Worm (Caenorhabditis elegans) whole organism, young adult: Measurements from ENCODE around the gene tbce-1.

Experiments
- B0261.1 ChIP-seq: sonication (generic microtip); optimal IDR thresholded peaks from 2 replicates; lab custom pipeline; 2016; ENCODE audit warnings: mild to moderate bottlenecking, missing genetic modification characterization, moderate library complexity, missing compliant biosample characterization
- B0336.3 ChIP-seq: fragments of 200-800 bp; sonication (Bioruptor generic); IDR thresholded peaks from 2 replicates; pipeline ENCODE4 v1.3.6; 2022; ENCODE audit warnings: missing genetic modification characterization, missing compliant biosample characterization
- F10E7.11 ChIP-seq: sonication (generic microtip); optimal IDR thresholded peaks from 2 replicates; lab custom pipeline; 2017; ENCODE audit warnings: mild to moderate bottlenecking, missing genetic modification characterization, moderate library complexity, missing compliant biosample characterization
- F23B12.7 ChIP-seq: sonication (generic microtip); optimal IDR thresholded peaks from 2 replicates; lab custom pipeline; 2017; ENCODE audit warnings: missing genetic modification characterization, mild to moderate bottlenecking, missing compliant biosample characterization, antibody characterized with exemption, moderate library complexity; ENCODE audit not compliant: insufficient read depth
- F33H1.4 ChIP-seq: fragments of 200-800 bp; sonication (Bioruptor generic); IDR thresholded peaks from 2 replicates; pipeline ENCODE4 v1.3.6; 2022; ENCODE audit warnings: missing genetic modification reagents, missing genetic modification characterization, missing compliant biosample characterization
- F55B11.4 ChIP-seq: sonication (generic microtip); optimal IDR thresholded peaks from 2 replicates; lab custom pipeline; 2016; ENCODE audit warnings: missing compliant biosample characterization, missing genetic modification characterization, borderline replicate concordance; ENCODE audit not compliant: insufficient read depth
- T07F8.4 ChIP-seq: sonication (generic microtip); optimal IDR thresholded peaks from 2 replicates; lab custom pipeline; 2016; ENCODE audit warnings: mild to moderate bottlenecking, missing genetic modification characterization, moderate library complexity, missing compliant biosample characterization
- Y53G8AR.9 ChIP-seq: fragments of 200-800 bp; sonication (Bioruptor generic); conservative IDR thresholded peaks from 2 replicates; pipeline ENCODE4 v1.3.6; 2022; ENCODE audit warnings: missing genetic modification reagents, missing genetic modification characterization, missing compliant biosample characterization
- Y95B8A.8 ChIP-seq: fragments of 200-800 bp; sonication (Bioruptor generic); IDR thresholded peaks from 2 replicates; pipeline ENCODE4 v1.3.6; 2022; ENCODE audit warnings: missing genetic modification reagents, missing genetic modification characterization, missing compliant biosample characterization
- aptf-2 ChIP-seq: fragments of 200-800 bp; sonication (Bioruptor generic); conservative IDR thresholded peaks from 2 replicates; pipeline ENCODE4 v1.3.6; 2022; ENCODE audit warnings: missing genetic modification reagents, missing genetic modification characterization, missing compliant biosample characterization
- aptf-3 ChIP-seq: fragments of 200-800 bp; sonication (Bioruptor generic); IDR thresholded peaks from 2 replicates; pipeline ENCODE4 v1.3.6; 2022; ENCODE audit warnings: missing genetic modification characterization, missing compliant biosample characterization
- atf-7 ChIP-seq: sonication (generic microtip); optimal IDR thresholded peaks from 2 replicates; lab custom pipeline; 2017; ENCODE audit warnings: mild to moderate bottlenecking, missing genetic modification characterization, missing compliant biosample characterization
- bed-1 ChIP-seq: fragments of 200-800 bp; sonication (Bioruptor generic); IDR thresholded peaks from 2 replicates; pipeline ENCODE4 v1.3.6; 2022; ENCODE audit warnings: missing genetic modification reagents, missing genetic modification characterization, missing compliant biosample characterization
- ccch-3 ChIP-seq: fragments of 200-800 bp; sonication (Bioruptor generic); optimal IDR thresholded peaks from 2 replicates; lab custom pipeline; 2018; ENCODE audit warnings: mild to moderate bottlenecking, missing genetic modification characterization, missing compliant biosample characterization
- cebp-2 ChIP-seq: fragments of 200-800 bp; sonication (Bioruptor generic); IDR thresholded peaks from 2 replicates; pipeline ENCODE4 v1.3.6; 2022; ENCODE audit warnings: missing genetic modification characterization, missing compliant biosample characterization
- ceh-40 ChIP-seq: fragments of 200-800 bp; sonication (Bioruptor generic); IDR thresholded peaks from 2 replicates; pipeline ENCODE4 v1.3.6; 2022; ENCODE audit warnings: missing genetic modification characterization, missing compliant biosample characterization
- ceh-91 ChIP-seq: fragments of 200-800 bp; sonication (Bioruptor generic); IDR thresholded peaks from 2 replicates; pipeline ENCODE4 v1.3.6; 2022; ENCODE audit warnings: missing genetic modification reagents, missing genetic modification characterization, missing compliant biosample characterization
- dpl-1 ChIP-seq: fragments of 150-350 bp; optimal IDR thresholded peaks from 2 replicates; lab custom pipeline; 2014; ENCODE audit warnings: missing biosample characterization, missing genetic modification reagents, missing genetic modification characterization
- ekl-4 ChIP-seq: fragments of 200-800 bp; sonication (Bioruptor generic); IDR thresholded peaks from 2 replicates; pipeline ENCODE4 v1.3.6; 2022; ENCODE audit warnings: missing genetic modification reagents, missing genetic modification characterization, missing compliant biosample characterization
- hlh-12 ChIP-seq: sonication (generic microtip); optimal IDR thresholded peaks from 2 replicates; lab custom pipeline; 2016; ENCODE audit warnings: missing genetic modification characterization, missing compliant biosample characterization
- hmg-20 ChIP-seq: fragments of 200-800 bp; sonication (Bioruptor generic); IDR thresholded peaks from 2 replicates; pipeline ENCODE4 v1.3.6; 2022; ENCODE audit warnings: missing genetic modification reagents, missing genetic modification characterization, missing compliant biosample characterization
- let-607 ChIP-seq, 2 experiments: fragments of 200-800 bp in 1 of 2; sonication (Bioruptor generic) in 1 of 2; sonication (generic microtip) in 1 of 2; optimal IDR thresholded peaks; 2 replicates each; lab custom pipeline; 2016 to 2018; ENCODE audit warnings: mild to moderate bottlenecking in 2 of 2, missing compliant biosample characterization in 2 of 2, missing genetic modification characterization in 2 of 2, moderate library complexity in 2 of 2, missing genotype in 1 of 2
- lin-26 ChIP-seq: fragments of 200-800 bp; sonication (Bioruptor generic); IDR thresholded peaks from 2 replicates; pipeline ENCODE4 v1.3.6; 2022; ENCODE audit warnings: missing genetic modification reagents, missing genetic modification characterization, missing compliant biosample characterization
- lir-1 ChIP-seq: fragments of 200-800 bp; sonication (Bioruptor generic); conservative IDR thresholded peaks from 2 replicates; pipeline ENCODE4 v1.3.6; 2022; ENCODE audit warnings: missing genetic modification reagents, missing genetic modification characterization, missing compliant biosample characterization
- madf-3 ChIP-seq: fragments of 200-800 bp; sonication (Bioruptor generic); IDR thresholded peaks from 2 replicates; pipeline ENCODE4 v1.3.6; 2022; ENCODE audit warnings: missing genetic modification reagents, missing genetic modification characterization, missing compliant biosample characterization
- madf-6 ChIP-seq: fragments of 200-800 bp; sonication (Bioruptor generic); IDR thresholded peaks from 2 replicates; pipeline ENCODE4 v1.3.6; 2022; ENCODE audit warnings: missing genetic modification reagents, missing genetic modification characterization, missing compliant biosample characterization
- mcd-1 ChIP-seq: fragments of 200-800 bp; sonication (Bioruptor generic); IDR thresholded peaks from 2 replicates; pipeline ENCODE4 v1.3.6; 2022; ENCODE audit warnings: missing genetic modification reagents, missing genetic modification characterization, missing compliant biosample characterization
- nfya-1 ChIP-seq: sonication (generic microtip); optimal IDR thresholded peaks from 2 replicates; lab custom pipeline; 2017; ENCODE audit warnings: antibody characterized with exemption, missing compliant biosample characterization, missing genetic modification characterization, borderline replicate concordance; ENCODE audit not compliant: insufficient read depth
- nhr-80 ChIP-seq: sonication (generic microtip); optimal IDR thresholded peaks from 2 replicates; lab custom pipeline; 2016; ENCODE audit warnings: missing genetic modification characterization, missing compliant biosample characterization
- rcor-1 ChIP-seq: fragments of 200-800 bp; sonication (Bioruptor generic); IDR thresholded peaks from 2 replicates; pipeline ENCODE4 v1.3.6; 2022; ENCODE audit warnings: missing genetic modification reagents, missing genetic modification characterization, missing compliant biosample characterization
- rec-8 ChIP-seq, 2 experiments: sonication (generic microtip); optimal IDR thresholded peaks; 2 replicates each; lab custom pipeline; 2016; ENCODE audit warnings: mild to moderate bottlenecking in 2 of 2, missing genetic modification characterization in 2 of 2, missing genetic modification reagents in 2 of 2, missing genotype in 2 of 2, missing biosample characterization in 1 of 2, missing compliant biosample characterization in 1 of 2, moderate library complexity in 1 of 2
- snpc-1.3 ChIP-seq: sonication (generic microtip); optimal IDR thresholded peaks from 2 replicates; lab custom pipeline; 2017; ENCODE audit warnings: missing genetic modification characterization, mild to moderate bottlenecking, missing compliant biosample characterization, antibody characterized with exemption, moderate library complexity, missing genotype, missing genetic modification reagents; ENCODE audit not compliant: insufficient read depth
- snpc-3.4 ChIP-seq: sonication (generic microtip); optimal IDR thresholded peaks from 2 replicates; lab custom pipeline; 2017; ENCODE audit warnings: missing genetic modification characterization, mild to moderate bottlenecking, missing compliant biosample characterization, antibody characterized with exemption, moderate library complexity, missing genotype, missing genetic modification reagents
- somi-1 ChIP-seq: fragments of 200-800 bp; sonication (Bioruptor generic); optimal IDR thresholded peaks from 2 replicates; lab custom pipeline; 2018; ENCODE audit warnings: mild to moderate bottlenecking, missing genetic modification characterization, missing compliant biosample characterization
- sptf-2 ChIP-seq: fragments of 200-800 bp; sonication (Bioruptor generic); optimal IDR thresholded peaks from 2 replicates; lab custom pipeline; 2018; ENCODE audit warnings: mild to moderate bottlenecking, missing genetic modification characterization, missing compliant biosample characterization
- tbp1 ChIP-seq: fragments of 200-800 bp; sonication (Bioruptor generic); optimal IDR thresholded peaks from 2 replicates; lab custom pipeline; 2018; ENCODE audit warnings: mild to moderate bottlenecking, missing genetic modification characterization, missing compliant biosample characterization
- unc-62 ChIP-seq: fragments of 150-350 bp; optimal IDR thresholded peaks from 2 replicates; lab custom pipeline; 2014; ENCODE audit warnings: missing biosample characterization, missing genetic modification reagents, missing genetic modification characterization
- zfh-2 ChIP-seq: fragments of 200-800 bp; sonication (Bioruptor generic); conservative IDR thresholded peaks from 2 replicates; pipeline ENCODE4 v1.3.6; 2022; ENCODE audit warnings: missing genetic modification reagents, missing genetic modification characterization, missing compliant biosample characterization
- ztf-26 ChIP-seq: sonication (generic microtip); optimal IDR thresholded peaks from 2 replicates; lab custom pipeline; 2017; ENCODE audit warnings: missing genetic modification characterization, missing compliant biosample characterization

The tbce-1 gene

ce11 chrIV:8266024-8266949 is 28.2 kb upstream of the tbce-1 start (continued):
- TF ChIP-seq atf-7 (tag; lab: Kevin White, UChicago) (peak; percentile 62), somi-1 (GFP tag; lab: Kevin White, UChicago) (no peak), ekl-4 (GFP tag; lab: Robert Waterston, UW) (0 out of 2 replicates have a peak, but pooled peaks have one; percentile 38), F23B12.7 (tag; lab: Kevin White, UChicago) (no peak), madf-3 (GFP tag; lab: Robert Waterston, UW) (peak; percentile 72; the same call in 1 of the 2 replicates), rec-8 (tag; optimal IDR thresholded peaks at IDR 0.05; lab: Kevin White, UChicago) (no peak), let-607 (tag; optimal IDR thresholded peaks at IDR 0.05; lab: Kevin White, UChicago) (no peak), cebp-2 (GFP tag; lab: Robert Waterston, UW) (peak; percentile 80), F55B11.4 (no peak), snpc-1.3 (tag; lab: Kevin White, UChicago) (no peak), ceh-91 (no peak), mcd-1 (0 out of 2 replicates have a peak, but pooled peaks have one; percentile 39), ceh-40 (GFP tag; lab: Robert Waterston, UW) (0 out of 2 replicates have a peak, but pooled peaks have one; percentile 65), Y53G8AR.9 (GFP tag; lab: Robert Waterston, UW) (peak; percentile 96), B0336.3 (GFP tag; lab: Robert Waterston, UW) (peak; percentile 67), nhr-80 (tag; lab: Kevin White, UChicago) (peak; percentile 76), hlh-12 (tag; lab: Kevin White, UChicago) (no peak), nfya-1 (tag; lab: Kevin White, UChicago) (no peak), madf-6 (0 out of 2 replicates have a peak, but pooled peaks have one; percentile 14), B0261.1 (tag; lab: Kevin White, UChicago) (no peak), dpl-1 (no peak), F33H1.4 (GFP tag; lab: Robert Waterston, UW) (peak; percentile 8; the same call in 1 of the 2 replicates), lir-1 (GFP tag; lab: Robert Waterston, UW) (no peak), rcor-1 (0 out of 2 replicates have a peak, but pooled peaks have one; percentile 4), Y95B8A.8 (0 out of 2 replicates have a peak, but pooled peaks have one; percentile 30), F10E7.11 (tag; lab: Kevin White, UChicago) (no peak), bed-1 (GFP tag; lab: Robert Waterston, UW) (no peak), zfh-2 (GFP tag; lab: Robert Waterston, UW) (peak; percentile 85), ccch-3 (GFP tag; lab: Kevin White, UChicago) (no peak), aptf-2 (no peak), unc-62 (GFP tag; lab: Kevin White, UChicago) (no peak), snpc-3.4 (tag; lab: Kevin White, UChicago) (no peak), lin-26 (GFP tag; lab: Robert Waterston, UW) (no peak)

- TF ChIP-seq sptf-2: no peak
- TF ChIP-seq T07F8.4 (tag; lab: Kevin White, UChicago): no peak
- TF ChIP-seq aptf-3 (GFP tag; lab: Robert Waterston, UW): no peak
- no peak for TF ChIP-seq ztf-26 (tag; lab: Kevin White, UChicago)
- no peak for TF ChIP-seq tbp1
- TF ChIP-seq snpc-1.3 (tag; lab: Kevin White, UChicago): no peak
- no peak for TF ChIP-seq hmg-20 (GFP tag; lab: Robert Waterston, UW)
Measured at ce11 chrIV:8268024-8268423, 26.5 kb upstream of the tbce-1 start, which contains the start of the genes K07H8.5 and K07H8.8. TSS of gene K07H8.5 (plus strand) at chrIV:8268324. TSS of gene K07H8.8 (minus strand) at chrIV:8268412.
